Worm (Caenorhabditis elegans) whole organism, L3 larva: Measurements from ENCODE around the gene C43H6.12.

ENCODE experiments used
- R02D3.7 ChIP-seq: fragments of 150-350 bp; optimal IDR thresholded peaks from 2 replicates; lab custom pipeline; 2014; ENCODE audit warnings: missing biosample characterization, missing genetic modification characterization
- ZK546.5 ChIP-seq: sonication (generic microtip); optimal IDR thresholded peaks from 2 replicates; lab custom pipeline; 2017; ENCODE audit warnings: missing biosample characterization, missing genetic modification characterization
- aly-2 ChIP-seq: fragments of 150-350 bp; optimal IDR thresholded peaks from 2 replicates; lab custom pipeline; 2014; ENCODE audit warnings: missing biosample characterization, missing genetic modification characterization
- ama-1 ChIP-seq: fragments of 150-350 bp; optimal IDR thresholded peaks from 2 replicates; lab custom pipeline; 2018
- ceh-16 ChIP-seq: sonication (generic microtip); optimal IDR thresholded peaks from 2 replicates; lab custom pipeline; 2017; ENCODE audit warnings: missing biosample characterization, missing genetic modification characterization
- ceh-28 ChIP-seq: fragments of 150-350 bp; optimal IDR thresholded peaks from 2 replicates; lab custom pipeline; 2014; ENCODE audit warnings: missing biosample characterization, missing genetic modification reagents, missing genetic modification characterization
- ceh-82 ChIP-seq: fragments of 150-350 bp; optimal IDR thresholded peaks from 2 replicates; lab custom pipeline; 2014; ENCODE audit warnings: missing biosample characterization, missing genetic modification characterization
- ceh-9 ChIP-seq: sonication (generic microtip); optimal IDR thresholded peaks from 2 replicates; lab custom pipeline; 2018; ENCODE audit warnings: missing biosample characterization, missing genetic modification characterization
- daf-12 ChIP-seq: fragments of 150-350 bp; optimal IDR thresholded peaks from 2 replicates; lab custom pipeline; 2014; ENCODE audit warnings: missing biosample characterization, missing genetic modification reagents, missing genetic modification characterization
- egl-27 ChIP-seq: sonication (generic microtip); optimal IDR thresholded peaks from 4 replicates; lab custom pipeline; 2017; ENCODE audit warnings: missing biosample characterization, missing genetic modification reagents, missing genetic modification characterization
- egl-5 ChIP-seq: fragments of 150-350 bp; optimal IDR thresholded peaks from 2 replicates; lab custom pipeline; 2017; ENCODE audit warnings: missing biosample characterization, missing genetic modification reagents, missing genetic modification characterization, inconsistent platforms
- elt-1 ChIP-seq: fragments of 150-350 bp; optimal IDR thresholded peaks from 2 replicates; lab custom pipeline; 2014; ENCODE audit warnings: missing biosample characterization, missing genetic modification characterization
- elt-2 ChIP-seq: sonication (generic microtip); optimal IDR thresholded peaks from 2 replicates; lab custom pipeline; 2016; ENCODE audit warnings: missing genetic modification reagents, mild to moderate bottlenecking, missing genetic modification characterization, missing compliant biosample characterization
- elt-3 ChIP-seq, 3 experiments: fragments of 150-350 bp in 1 of 3; sonication (generic microtip) in 2 of 3; optimal IDR thresholded peaks; 2 replicates in 2 of 3; 4 replicates in 1 of 3; lab custom pipeline; 2014 to 2017; ENCODE audit warnings: missing biosample characterization in 3 of 3, missing genetic modification characterization in 3 of 3
- fkh-10 ChIP-seq: sonication (generic microtip); optimal IDR thresholded peaks from 2 replicates; lab custom pipeline; 2017; ENCODE audit warnings: missing biosample characterization, missing genetic modification reagents, missing genetic modification characterization
- fkh-2 ChIP-seq: fragments of 150-350 bp; optimal IDR thresholded peaks from 2 replicates; lab custom pipeline; 2014; ENCODE audit warnings: missing biosample characterization, missing genetic modification reagents, missing genetic modification characterization
- fos-1 ChIP-seq: fragments of 150-350 bp; optimal IDR thresholded peaks from 2 replicates; lab custom pipeline; 2014; ENCODE audit warnings: missing biosample characterization, missing genetic modification characterization
- hmg-11 ChIP-seq: sonication (generic microtip); optimal IDR thresholded peaks from 2 replicates; lab custom pipeline; 2016; ENCODE audit warnings: missing genetic modification characterization, missing compliant biosample characterization
- jun-1 ChIP-seq: fragments of 150-350 bp; optimal IDR thresholded peaks from 2 replicates; lab custom pipeline; 2014; ENCODE audit warnings: missing biosample characterization, missing genetic modification reagents, missing genetic modification characterization
- lin-15B ChIP-seq: fragments of 150-350 bp; optimal IDR thresholded peaks from 2 replicates; lab custom pipeline; 2014; ENCODE audit warnings: missing biosample characterization, missing genetic modification characterization
- lin-39 ChIP-seq: fragments of 150-350 bp; optimal IDR thresholded peaks from 2 replicates; lab custom pipeline; 2018; ENCODE audit warnings: missing biosample characterization, missing genetic modification reagents, missing genetic modification characterization
- mdl-1 ChIP-seq: fragments of 150-350 bp; optimal IDR thresholded peaks from 2 replicates; lab custom pipeline; 2014; ENCODE audit warnings: missing biosample characterization, missing genetic modification characterization
- mml-1 ChIP-seq: fragments of 150-350 bp; sonication (generic microtip); optimal IDR thresholded peaks from 3 replicates; lab custom pipeline; 2014; ENCODE audit warnings: missing biosample characterization, missing genetic modification characterization
- nfya-1 ChIP-seq: sonication (generic microtip); optimal IDR thresholded peaks from 2 replicates; lab custom pipeline; 2017; ENCODE audit warnings: missing genetic modification characterization, mild to moderate bottlenecking, missing compliant biosample characterization, antibody characterized with exemption, moderate library complexity; ENCODE audit not compliant: insufficient read depth
- nhr-12 ChIP-seq: fragments of 150-350 bp; optimal IDR thresholded peaks from 2 replicates; lab custom pipeline; 2014; ENCODE audit warnings: missing biosample characterization, missing genetic modification characterization
- nhr-23 ChIP-seq: fragments of 150-350 bp; optimal IDR thresholded peaks from 2 replicates; lab custom pipeline; 2014; ENCODE audit warnings: missing biosample characterization, missing genetic modification reagents, missing genetic modification characterization
- nhr-237 ChIP-seq: fragments of 150-350 bp; optimal IDR thresholded peaks from 2 replicates; lab custom pipeline; 2014; ENCODE audit warnings: missing biosample characterization, missing genetic modification characterization
- nhr-25 ChIP-seq: sonication (generic microtip); optimal IDR thresholded peaks from 2 replicates; lab custom pipeline; 2017; ENCODE audit warnings: missing biosample characterization, missing genetic modification characterization
- nhr-28 ChIP-seq: fragments of 150-350 bp; optimal IDR thresholded peaks from 2 replicates; lab custom pipeline; 2014; ENCODE audit warnings: missing biosample characterization, missing genetic modification characterization
- nhr-43 ChIP-seq: sonication (generic microtip); optimal IDR thresholded peaks from 2 replicates; lab custom pipeline; 2016; ENCODE audit warnings: mild to moderate bottlenecking, missing genetic modification characterization, missing compliant biosample characterization; ENCODE audit not compliant: poor library complexity, severe bottlenecking
- nhr-67 ChIP-seq: fragments of 150-350 bp; optimal IDR thresholded peaks from 2 replicates; lab custom pipeline; 2014; ENCODE audit warnings: missing biosample characterization, missing genetic modification characterization
- nhr-76 ChIP-seq: fragments of 150-350 bp; sonication (generic microtip); optimal IDR thresholded peaks from 5 replicates; lab custom pipeline; 2014; ENCODE audit warnings: missing biosample characterization, missing genetic modification characterization
- nhr-77 ChIP-seq: fragments of 150-350 bp; optimal IDR thresholded peaks from 2 replicates; lab custom pipeline; 2014; ENCODE audit warnings: missing biosample characterization, missing genetic modification characterization
- pha-4 ChIP-seq: fragments of 150-350 bp; optimal IDR thresholded peaks from 2 replicates; lab custom pipeline; 2014; ENCODE audit warnings: missing biosample characterization, missing genetic modification reagents, missing genetic modification characterization
- pqm-1 ChIP-seq: fragments of 150-350 bp; optimal IDR thresholded peaks from 2 replicates; lab custom pipeline; 2017; ENCODE audit warnings: missing biosample characterization, missing genetic modification characterization, inconsistent platforms
- sea-2 ChIP-seq: fragments of 150-350 bp; sonication (generic microtip); optimal IDR thresholded peaks from 4 replicates; lab custom pipeline; 2014; ENCODE audit warnings: missing biosample characterization, missing genetic modification reagents, missing genetic modification characterization
- skn-1 ChIP-seq: fragments of 150-350 bp; optimal IDR thresholded peaks from 2 replicates; lab custom pipeline; 2014; ENCODE audit warnings: missing biosample characterization, missing genetic modification characterization
- snpc-4 ChIP-seq: fragments of 150-350 bp; optimal IDR thresholded peaks from 2 replicates; lab custom pipeline; 2014; ENCODE audit warnings: missing biosample characterization, missing genetic modification characterization
- tbx-2 ChIP-seq: sonication (generic microtip); optimal IDR thresholded peaks from 2 replicates; lab custom pipeline; 2016; ENCODE audit warnings: mild to moderate bottlenecking, missing genetic modification characterization, missing compliant biosample characterization
- unc-39 ChIP-seq: sonication (generic microtip); optimal IDR thresholded peaks from 4 replicates; lab custom pipeline; 2017; ENCODE audit warnings: missing biosample characterization, missing genetic modification characterization
- unc-62 ChIP-seq: fragments of 150-350 bp; sonication (generic microtip); optimal IDR thresholded peaks from 4 replicates; lab custom pipeline; 2014; ENCODE audit warnings: missing biosample characterization, missing genetic modification reagents, missing genetic modification characterization
- zag-1 ChIP-seq: fragments of 150-350 bp; optimal IDR thresholded peaks from 2 replicates; lab custom pipeline; 2014; ENCODE audit warnings: missing biosample characterization, missing genetic modification characterization
- ztf-11 ChIP-seq: fragments of 150-350 bp; optimal IDR thresholded peaks from 2 replicates; lab custom pipeline; 2014; ENCODE audit warnings: missing biosample characterization, missing genetic modification characterization
- ztf-4 ChIP-seq: fragments of 150-350 bp; optimal IDR thresholded peaks from 2 replicates; lab custom pipeline; 2014; ENCODE audit warnings: missing biosample characterization, missing genetic modification characterization

Gene C43H6.12

ce11 chrX:2409243-2409741, at the start of gene C43H6.12, which contains the start of gene trpp-12:
Gene C43H6.12 (plus strand): TSS chrX:2409607.
Gene trpp-12 (plus strand): TSS chrX:2409691.
- TF ChIP-seq elt-2 (tag; lab: Kevin White, UChicago) (peak; percentile 9), nhr-43 (tag; lab: Kevin White, UChicago) (no peak), ZK546.5 (tag; lab: Kevin White, UChicago) (no peak), jun-1 (tag; lab: Kevin White, UChicago) (no peak), sea-2 (no peak)
- TF ChIP-seq, all 47 proteins: peak for 1

DNA sequence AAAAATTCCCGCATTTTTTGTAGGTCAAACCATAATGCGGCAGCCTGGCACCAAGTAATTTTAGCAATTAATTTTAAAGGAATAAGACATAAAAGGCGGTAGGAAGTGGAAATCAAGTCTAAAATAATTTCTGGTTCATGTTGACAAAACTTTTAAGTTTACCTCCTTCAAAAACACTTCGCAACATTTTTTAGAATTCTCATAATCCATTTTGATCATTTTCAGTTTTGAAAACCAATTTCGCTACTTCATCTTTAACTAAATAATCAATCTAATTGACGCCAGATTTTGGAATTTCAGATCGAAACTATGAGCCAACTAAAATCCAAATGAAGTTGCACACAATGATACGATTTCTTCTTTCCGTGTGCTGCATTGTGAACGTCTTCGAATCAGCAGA, 49.6 kb upstream of the C43H6.12 start, which contains the start of gene lgc-40:
Gene lgc-40, plus strand, starts transcription at position 301 of the 400 bp plus-strand sequence.
- TF ChIP-seq nhr-43 (tag; lab: Kevin White, UChicago) = no peak
- no peak for TF ChIP-seq jun-1 (tag; lab: Kevin White, UChicago)
- no peak for TF ChIP-seq ZK546.5 (tag; lab: Kevin White, UChicago)
- TF ChIP-seq sea-2 = no peak
- no peak for TF ChIP-seq ztf-4 (tag; lab: Kevin White, UChicago)

DNA sequence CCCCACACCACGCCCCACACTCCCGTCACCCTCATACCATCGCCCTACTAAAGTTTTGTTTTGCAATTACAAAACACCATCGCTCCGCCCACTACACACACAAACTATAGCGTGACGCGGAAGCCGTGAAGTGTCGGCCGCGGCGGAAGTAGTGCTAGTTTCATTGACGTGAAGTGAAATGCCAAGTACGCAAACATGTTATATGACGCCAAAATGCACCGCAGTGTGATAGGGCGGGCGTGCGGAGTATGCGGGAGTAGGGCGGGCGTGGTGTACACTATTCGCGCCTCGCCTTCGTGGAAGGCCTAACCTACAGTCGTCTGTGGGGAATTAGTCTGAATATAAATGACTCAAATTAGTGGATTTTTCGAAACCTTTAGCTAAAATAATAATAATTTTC, 46.5 kb upstream of the C43H6.12 start:
- TF ChIP-seq nhr-67 (tag; lab: Kevin White, UChicago) = no peak
- no peak for TF ChIP-seq nhr-77 (tag; lab: Kevin White, UChicago)
- no peak for TF ChIP-seq pha-4 (tag; lab: Kevin White, UChicago)
- TF ChIP-seq hmg-11 (tag; lab: Kevin White, UChicago) = no peak
- TF ChIP-seq fos-1 (tag; lab: Kevin White, UChicago) = no peak
- TF ChIP-seq, all 47 proteins: peak for 0

DNA sequence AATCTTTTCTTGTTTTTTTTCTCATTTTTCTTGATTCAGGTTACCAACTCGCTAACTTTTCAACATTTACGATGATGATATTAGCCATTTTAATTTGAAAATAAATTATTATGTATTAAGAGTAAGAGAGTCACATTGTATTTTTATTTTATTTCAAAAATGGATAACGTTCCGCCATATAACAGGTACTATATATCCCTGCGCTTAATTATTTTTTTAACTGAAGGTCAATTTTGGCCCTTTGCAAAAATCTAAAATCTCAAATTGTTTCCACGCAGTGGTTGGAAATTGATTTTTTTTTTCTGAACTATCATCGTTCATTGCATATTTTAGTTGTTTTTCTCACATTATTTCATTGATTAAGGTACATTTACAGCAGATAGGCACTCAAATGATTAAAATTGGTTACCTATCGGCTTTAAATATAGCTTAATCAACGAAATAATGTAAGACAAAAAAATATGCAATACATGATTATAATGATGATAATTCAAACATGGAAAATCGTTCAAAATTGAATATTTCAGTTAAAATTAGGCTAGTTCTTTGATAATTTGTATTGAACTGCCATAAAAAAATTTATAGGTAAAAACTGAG, 44.6 kb upstream of the C43H6.12 start:
- TF ChIP-seq elt-3 (tag; optimal IDR thresholded peaks at IDR 0.05; lab: Kevin White, UChicago) = peak; percentile 60 to 94 (median 91)
- TF ChIP-seq nhr-237 (tag; lab: Kevin White, UChicago) = peak; percentile 61
- TF ChIP-seq ceh-16 (tag; lab: Kevin White, UChicago) = no peak
- TF ChIP-seq ama-1 (lab: Kevin White, UChicago) = no peak
- TF ChIP-seq nhr-28 (tag; lab: Kevin White, UChicago) = peak; percentile 66
- TF ChIP-seq pha-4 (tag; lab: Kevin White, UChicago) = peak; percentile 95
- peak; percentile 97 for TF ChIP-seq nhr-23
- TF ChIP-seq nhr-67 (tag; lab: Kevin White, UChicago) = peak; percentile 61
- TF ChIP-seq unc-39 (tag; lab: Kevin White, UChicago) = no peak
- TF ChIP-seq egl-5 = peak; percentile 42
- peak; percentile 45 for TF ChIP-seq daf-12
- peak; percentile 90 for TF ChIP-seq skn-1
- TF ChIP-seq ztf-11 = no peak
- TF ChIP-seq zag-1 = peak; percentile 34
- peak; percentile 80 for TF ChIP-seq R02D3.7 (tag; lab: Kevin White, UChicago)
- no peak for TF ChIP-seq lin-39 (tag; lab: Kevin White, UChicago)
- TF ChIP-seq nhr-25 (tag; lab: Kevin White, UChicago) = peak; percentile 85
- TF ChIP-seq unc-62 (GFP tag; lab: Kevin White, UChicago) = peak; percentile 4
- TF ChIP-seq tbx-2 (tag; lab: Kevin White, UChicago) = peak; percentile 96
- TF ChIP-seq ztf-4 (tag; lab: Kevin White, UChicago) = peak; percentile 70
- TF ChIP-seq mdl-1 (tag; lab: Kevin White, UChicago) = peak; percentile 67
- TF ChIP-seq ceh-28 = peak; percentile 98
- peak; percentile 89 for TF ChIP-seq fos-1 (tag; lab: Kevin White, UChicago)
- TF ChIP-seq nfya-1 (tag; lab: Kevin White, UChicago) = peak; percentile 51
- TF ChIP-seq pqm-1 (tag; lab: Kevin White, UChicago) = peak; percentile 88
- peak; percentile 94 for TF ChIP-seq nhr-77 (tag; lab: Kevin White, UChicago)
- TF ChIP-seq mml-1 = no peak
- peak; percentile 57 for TF ChIP-seq egl-27 (tag; lab: Kevin White, UChicago)
- peak; percentile 48 for TF ChIP-seq elt-1 (tag; lab: Kevin White, UChicago)
- peak; percentile 74 for TF ChIP-seq nhr-76 (tag; lab: Kevin White, UChicago)
- no peak for TF ChIP-seq sea-2
- TF ChIP-seq ZK546.5 (tag; lab: Kevin White, UChicago) = peak; percentile 40
- TF ChIP-seq snpc-4 (tag; lab: Kevin White, UChicago) = peak; percentile 89
- TF ChIP-seq hmg-11 (tag; lab: Kevin White, UChicago) = peak; percentile 81
- peak; percentile 94 for TF ChIP-seq ceh-82 (tag; lab: Kevin White, UChicago)
- TF ChIP-seq fkh-2 (tag; lab: Kevin White, UChicago) = no peak
- TF ChIP-seq ceh-9 = no peak
- peak; percentile 64 for TF ChIP-seq aly-2
- no peak for TF ChIP-seq nhr-12 (tag; lab: Kevin White, UChicago)
- no peak for TF ChIP-seq fkh-10 (GFP tag; lab: Kevin White, UChicago)
- TF ChIP-seq lin-15B (tag; lab: Kevin White, UChicago) = no peak
- peak; percentile 97 for TF ChIP-seq jun-1 (tag; lab: Kevin White, UChicago)
